Worm (Caenorhabditis elegans): ENCODE measurements around the gene hpo-34.

hpo-34 gene

ce11 chrX:11464271-11465103 lies 54.4 kb downstream of the hpo-34 start (continued):
- TF ChIP-seq ztf-11 (tag; optimal IDR thresholded peaks at IDR 0.05), result no peak
- TF ChIP-seq nhr-77 (tag; optimal IDR thresholded peaks at IDR 0.05), result no peak
- no peak for TF ChIP-seq skn-1 (tag; optimal IDR thresholded peaks at IDR 0.05)
- no peak for TF ChIP-seq pha-4 (tag; optimal IDR thresholded peaks at IDR 0.05)
- peak; percentile 39 for TF ChIP-seq nfya-1 (tag; optimal IDR thresholded peaks at IDR 0.05; ENCODE audit: insufficient read depth)
- TF ChIP-seq nhr-11 (tag; optimal IDR thresholded peaks at IDR 0.05), result no peak
- TF ChIP-seq ceh-9 (tag; optimal IDR thresholded peaks at IDR 0.05), result no peak
- TF ChIP-seq mml-1 (tag; optimal IDR thresholded peaks at IDR 0.05), result no peak
- TF ChIP-seq nhr-12 (tag; optimal IDR thresholded peaks at IDR 0.05), result no peak
- TF ChIP-seq mdl-1 (tag; optimal IDR thresholded peaks at IDR 0.05), result no peak
- TF ChIP-seq fkh-2 (tag; optimal IDR thresholded peaks at IDR 0.05), result no peak
- no peak for TF ChIP-seq lin-15B (tag; optimal IDR thresholded peaks at IDR 0.05)
- no peak for TF ChIP-seq unc-39 (tag; optimal IDR thresholded peaks at IDR 0.05)
- no peak for TF ChIP-seq lsy-12 (tag; optimal IDR thresholded peaks at IDR 0.05)
- TF ChIP-seq egl-5 (tag; optimal IDR thresholded peaks at IDR 0.05), result peak; percentile 48
- peak; percentile 55 for TF ChIP-seq jun-1 (tag; optimal IDR thresholded peaks at IDR 0.05)
- no peak for TF ChIP-seq nhr-67 (tag; optimal IDR thresholded peaks at IDR 0.05)
- TF ChIP-seq ceh-28 (tag; optimal IDR thresholded peaks at IDR 0.05), result no peak
- no peak for TF ChIP-seq ceh-16 (tag; optimal IDR thresholded peaks at IDR 0.05)
- no peak for TF ChIP-seq nhr-25 (tag; optimal IDR thresholded peaks at IDR 0.05)
- TF ChIP-seq ZK546.5 (tag; optimal IDR thresholded peaks at IDR 0.05), result no peak
- no peak for TF ChIP-seq daf-12 (tag; optimal IDR thresholded peaks at IDR 0.05)
- TF ChIP-seq R02D3.7 (tag; optimal IDR thresholded peaks at IDR 0.05), result no peak

DNA sequence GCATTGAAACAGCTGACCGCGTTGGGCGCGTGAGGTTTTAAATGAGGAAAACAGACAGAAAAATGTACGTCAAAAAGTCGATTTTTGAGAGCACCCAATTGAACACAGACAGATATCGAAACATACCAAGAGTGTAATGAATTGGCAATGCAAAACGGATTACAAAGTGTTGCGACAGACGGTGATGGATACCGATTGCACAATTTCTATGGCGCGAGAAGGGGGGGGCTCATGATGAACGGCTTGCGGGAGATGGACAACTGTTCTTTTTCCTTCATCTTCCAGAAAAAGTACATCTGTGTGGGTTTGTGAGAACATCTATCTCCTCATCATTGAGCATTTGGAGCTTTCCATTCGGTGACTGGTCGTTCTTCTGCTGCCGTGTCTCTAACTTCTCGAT lies 55.3 kb downstream of the hpo-34 start:
- no peak for TF ChIP-seq eor-1 (tag; optimal IDR thresholded peaks at IDR 0.05)
- TF ChIP-seq ceh-82 (tag; optimal IDR thresholded peaks at IDR 0.05), result no peak
- no peak for TF ChIP-seq nhr-67 (tag; optimal IDR thresholded peaks at IDR 0.05)
- no peak for TF ChIP-seq ama-1 (optimal IDR thresholded peaks at IDR 0.05)
- no peak for TF ChIP-seq fkh-10 (GFP tag; optimal IDR thresholded peaks at IDR 0.05)
- TF ChIP-seq nfya-1 (tag; optimal IDR thresholded peaks at IDR 0.05; ENCODE audit: insufficient read depth), result peak; percentile 10
- TF ChIP-seq skn-1 (tag; optimal IDR thresholded peaks at IDR 0.05), result no peak
- no peak for TF ChIP-seq hmg-11 (tag; optimal IDR thresholded peaks at IDR 0.05)
- TF ChIP-seq ztf-11 (tag; optimal IDR thresholded peaks at IDR 0.05), result no peak
- no peak for TF ChIP-seq R02D3.7 (tag; optimal IDR thresholded peaks at IDR 0.05)
- no peak for TF ChIP-seq lin-15B (tag; optimal IDR thresholded peaks at IDR 0.05)
- no peak for TF ChIP-seq ceh-28 (tag; optimal IDR thresholded peaks at IDR 0.05)
- no peak for TF ChIP-seq ceh-16 (tag; optimal IDR thresholded peaks at IDR 0.05)
- TF ChIP-seq nhr-23 (tag; optimal IDR thresholded peaks at IDR 0.05), result no peak
- no peak for TF ChIP-seq ceh-9 (tag; optimal IDR thresholded peaks at IDR 0.05)
- TF ChIP-seq nhr-43 (tag; optimal IDR thresholded peaks at IDR 0.05; ENCODE audit: poor library complexity, severe bottlenecking), result no peak
- peak; percentile 67 for TF ChIP-seq lin-39 (tag; optimal IDR thresholded peaks at IDR 0.05)

ce11 chrX:11463005-11463404 lies 55.9 kb downstream of the hpo-34 start:
- TF ChIP-seq nfya-1 (tag; optimal IDR thresholded peaks at IDR 0.05; ENCODE audit: insufficient read depth), result peak; percentile 39
- TF ChIP-seq lin-39 (tag; optimal IDR thresholded peaks at IDR 0.05), result peak; percentile 78
- no peak for TF ChIP-seq elt-1 (tag; optimal IDR thresholded peaks at IDR 0.05)
- peak; percentile 22 for TF ChIP-seq hmg-11 (tag; optimal IDR thresholded peaks at IDR 0.05)
- peak; percentile 16 for TF ChIP-seq egl-5 (tag; optimal IDR thresholded peaks at IDR 0.05)

ce11 chrX:11462112-11462511 lies 56.8 kb downstream of the hpo-34 start:
- TF ChIP-seq egl-27 (tag; optimal IDR thresholded peaks at IDR 0.05), result peak; percentile 14
- no peak for TF ChIP-seq nhr-43 (tag; optimal IDR thresholded peaks at IDR 0.05; ENCODE audit: poor library complexity, severe bottlenecking)
- no peak for TF ChIP-seq fkh-10 (GFP tag; optimal IDR thresholded peaks at IDR 0.05)
- TF ChIP-seq nhr-25 (tag; optimal IDR thresholded peaks at IDR 0.05), result peak; percentile 81
- no peak for TF ChIP-seq nhr-23 (tag; optimal IDR thresholded peaks at IDR 0.05)

Data from whole organism, L3 larva.